Fruit fly (Drosophila melanogaster) whole organism, adult: ENCODE measurements around the gene Cpr65Aw.

Experiments
- CG12768 ChIP-seq: fragments of 200-800 bp; sonication (Bioruptor generic); optimal IDR thresholded peaks from 2 replicates; lab custom pipeline; 2017; ENCODE audit warnings: missing biosample characterization, missing genetic modification characterization, mild to moderate bottlenecking, moderate library complexity, missing genetic modification reagents
- CG14711 ChIP-seq: fragments of 200-800 bp; sonication (Bioruptor generic); optimal IDR thresholded peaks from 2 replicates; lab custom pipeline; 2018; ENCODE audit warnings: missing biosample characterization, mild to moderate bottlenecking, missing genetic modification characterization, moderate library complexity
- CG1620 ChIP-seq: fragments of 200-800 bp; sonication (Bioruptor generic); optimal IDR thresholded peaks from 2 replicates; lab custom pipeline; 2016; ENCODE audit warnings: missing biosample characterization, missing genetic modification characterization
- CG5204 ChIP-seq: fragments of 200-800 bp; sonication (Bioruptor generic); optimal IDR thresholded peaks from 2 replicates; lab custom pipeline; 2016; ENCODE audit warnings: missing biosample characterization, missing genetic modification characterization
- CG7045 ChIP-seq: fragments of 200-800 bp; sonication (Bioruptor generic); optimal IDR thresholded peaks from 2 replicates; lab custom pipeline; 2017; ENCODE audit warnings: missing biosample characterization, mild to moderate bottlenecking, missing genetic modification characterization
- CG7101 ChIP-seq: fragments of 200-800 bp; sonication (Bioruptor generic); optimal IDR thresholded peaks from 2 replicates; lab custom pipeline; 2018; ENCODE audit warnings: missing biosample characterization, mild to moderate bottlenecking, missing genetic modification characterization, moderate library complexity
- Clk ChIP-seq: fragments of 200-800 bp; sonication (Bioruptor generic); optimal IDR thresholded peaks from 2 replicates; lab custom pipeline; 2017; ENCODE audit warnings: missing biosample characterization, missing genetic modification characterization
- Crg-1 ChIP-seq: fragments of 200-800 bp; sonication (Bioruptor generic); optimal IDR thresholded peaks from 2 replicates; lab custom pipeline; 2016; ENCODE audit warnings: missing biosample characterization, missing genetic modification characterization
- bab1 ChIP-seq: fragments of 200-800 bp; sonication (Bioruptor generic); optimal IDR thresholded peaks from 3 replicates; lab custom pipeline; 2019; ENCODE audit warnings: missing biosample characterization, mild to moderate bottlenecking, missing genetic modification characterization, moderate library complexity
- cnc ChIP-seq, 2 experiments: fragments of >200 bp; optimal IDR thresholded peaks; 2 replicates each; lab custom pipeline; 2017
- kay ChIP-seq: fragments of 200-800 bp; sonication (Bioruptor generic); peaks from one replicate; lab custom pipeline; 2016; ENCODE audit warnings: missing biosample characterization, missing genetic modification characterization, borderline replicate concordance
- ovo ChIP-seq: fragments of 200-800 bp; sonication (Bioruptor generic); optimal IDR thresholded peaks from 2 replicates; lab custom pipeline; 2016; ENCODE audit warnings: missing biosample characterization, missing genetic modification characterization
- tj ChIP-seq: fragments of 200-800 bp; sonication (Bioruptor generic); optimal IDR thresholded peaks from 3 replicates; lab custom pipeline; 2017; ENCODE audit warnings: missing biosample characterization, mild to moderate bottlenecking, missing genetic modification characterization, moderate library complexity
- toe ChIP-seq: fragments of 200-800 bp; sonication (Bioruptor generic); optimal IDR thresholded peaks from 2 replicates; lab custom pipeline; 2016; ENCODE audit warnings: missing biosample characterization, missing genetic modification characterization

- TF ChIP-seq kay (GFP tag; lab: Kevin White, UChicago) (no peak), CG12768 (GFP tag; lab: Kevin White, UChicago) (no peak), CG7045 (GFP tag; lab: Kevin White, UChicago) (no peak), tj (GFP tag; lab: Kevin White, UChicago) (no peak), toe (GFP tag; lab: Kevin White, UChicago) (no peak), cnc (optimal IDR thresholded peaks at IDR 0.05; lab: Kevin White, UChicago) (no peak), Clk (GFP tag; lab: Kevin White, UChicago) (no peak), CG7101 (tag; lab: Kevin White, UChicago) (no peak), bab1 (GFP tag; lab: Kevin White, UChicago) (no peak), CG1620 (GFP tag; lab: Kevin White, UChicago) (no peak), CG5204 (no peak), Crg-1 (GFP tag; lab: Kevin White, UChicago) (no peak), CG14711 (tag; lab: Kevin White, UChicago) (no peak), ovo (no peak)
Observed at dm6 chr3L:6106717-6107116, 35.5 kb downstream of the Cpr65Aw start.
